Worm (Caenorhabditis elegans) whole organism, L3 larva: Measurements from ENCODE around the gene mex-5.

Experiments used
- R02D3.7 ChIP-seq: fragments of 150-350 bp; optimal IDR thresholded peaks from 2 replicates; lab custom pipeline; 2014; ENCODE audit warnings: missing biosample characterization, missing genetic modification characterization
- aly-2 ChIP-seq: fragments of 150-350 bp; optimal IDR thresholded peaks from 2 replicates; lab custom pipeline; 2014; ENCODE audit warnings: missing biosample characterization, missing genetic modification characterization
- ama-1 ChIP-seq: fragments of 150-350 bp; optimal IDR thresholded peaks from 2 replicates; lab custom pipeline; 2018
- ceh-28 ChIP-seq: fragments of 150-350 bp; optimal IDR thresholded peaks from 2 replicates; lab custom pipeline; 2014; ENCODE audit warnings: missing biosample characterization, missing genetic modification reagents, missing genetic modification characterization
- ceh-82 ChIP-seq: fragments of 150-350 bp; optimal IDR thresholded peaks from 2 replicates; lab custom pipeline; 2014; ENCODE audit warnings: missing biosample characterization, missing genetic modification characterization
- ceh-9 ChIP-seq: sonication (generic microtip); optimal IDR thresholded peaks from 2 replicates; lab custom pipeline; 2018; ENCODE audit warnings: missing biosample characterization, missing genetic modification characterization
- egl-27 ChIP-seq: sonication (generic microtip); optimal IDR thresholded peaks from 4 replicates; lab custom pipeline; 2017; ENCODE audit warnings: missing biosample characterization, missing genetic modification reagents, missing genetic modification characterization
- egl-5 ChIP-seq: fragments of 150-350 bp; optimal IDR thresholded peaks from 2 replicates; lab custom pipeline; 2017; ENCODE audit warnings: missing biosample characterization, missing genetic modification reagents, missing genetic modification characterization, inconsistent platforms
- elt-1 ChIP-seq: fragments of 150-350 bp; optimal IDR thresholded peaks from 2 replicates; lab custom pipeline; 2014; ENCODE audit warnings: missing biosample characterization, missing genetic modification characterization
- elt-2 ChIP-seq: sonication (generic microtip); optimal IDR thresholded peaks from 2 replicates; lab custom pipeline; 2016; ENCODE audit warnings: missing genetic modification reagents, mild to moderate bottlenecking, missing genetic modification characterization, missing compliant biosample characterization
- elt-3 ChIP-seq, 3 experiments: fragments of 150-350 bp in 1 of 3; sonication (generic microtip) in 2 of 3; optimal IDR thresholded peaks; 2 replicates in 2 of 3; 4 replicates in 1 of 3; lab custom pipeline; 2014 to 2017; ENCODE audit warnings: missing biosample characterization in 3 of 3, missing genetic modification characterization in 3 of 3
- eor-1 ChIP-seq, 2 experiments: fragments of 150-350 bp; optimal IDR thresholded peaks; 2 replicates each; lab custom pipeline; 2014 to 2018; ENCODE audit warnings: missing biosample characterization in 2 of 2, missing genetic modification characterization in 2 of 2
- fkh-2 ChIP-seq: fragments of 150-350 bp; optimal IDR thresholded peaks from 2 replicates; lab custom pipeline; 2014; ENCODE audit warnings: missing biosample characterization, missing genetic modification reagents, missing genetic modification characterization
- fos-1 ChIP-seq: fragments of 150-350 bp; optimal IDR thresholded peaks from 2 replicates; lab custom pipeline; 2014; ENCODE audit warnings: missing biosample characterization, missing genetic modification characterization
- hmg-11 ChIP-seq: sonication (generic microtip); optimal IDR thresholded peaks from 2 replicates; lab custom pipeline; 2016; ENCODE audit warnings: missing genetic modification characterization, missing compliant biosample characterization
- jun-1 ChIP-seq: fragments of 150-350 bp; optimal IDR thresholded peaks from 2 replicates; lab custom pipeline; 2014; ENCODE audit warnings: missing biosample characterization, missing genetic modification reagents, missing genetic modification characterization
- lin-15B ChIP-seq: fragments of 150-350 bp; optimal IDR thresholded peaks from 2 replicates; lab custom pipeline; 2014; ENCODE audit warnings: missing biosample characterization, missing genetic modification characterization
- lin-39 ChIP-seq: fragments of 150-350 bp; optimal IDR thresholded peaks from 2 replicates; lab custom pipeline; 2018; ENCODE audit warnings: missing biosample characterization, missing genetic modification reagents, missing genetic modification characterization
- lsy-12 ChIP-seq: sonication (generic microtip); optimal IDR thresholded peaks from 2 replicates; lab custom pipeline; 2016; ENCODE audit warnings: mild to moderate bottlenecking, missing genetic modification characterization, missing compliant biosample characterization
- mdl-1 ChIP-seq: fragments of 150-350 bp; optimal IDR thresholded peaks from 2 replicates; lab custom pipeline; 2014; ENCODE audit warnings: missing biosample characterization, missing genetic modification characterization
- mml-1 ChIP-seq: fragments of 150-350 bp; sonication (generic microtip); optimal IDR thresholded peaks from 3 replicates; lab custom pipeline; 2014; ENCODE audit warnings: missing biosample characterization, missing genetic modification characterization
- nfya-1 ChIP-seq: sonication (generic microtip); optimal IDR thresholded peaks from 2 replicates; lab custom pipeline; 2017; ENCODE audit warnings: missing genetic modification characterization, mild to moderate bottlenecking, missing compliant biosample characterization, antibody characterized with exemption, moderate library complexity; ENCODE audit not compliant: insufficient read depth
- nhr-11 ChIP-seq: fragments of 150-350 bp; optimal IDR thresholded peaks from 2 replicates; lab custom pipeline; 2014; ENCODE audit warnings: missing biosample characterization, missing genetic modification characterization
- nhr-23 ChIP-seq: fragments of 150-350 bp; optimal IDR thresholded peaks from 2 replicates; lab custom pipeline; 2014; ENCODE audit warnings: missing biosample characterization, missing genetic modification reagents, missing genetic modification characterization
- nhr-237 ChIP-seq: fragments of 150-350 bp; optimal IDR thresholded peaks from 2 replicates; lab custom pipeline; 2014; ENCODE audit warnings: missing biosample characterization, missing genetic modification characterization
- nhr-28 ChIP-seq: fragments of 150-350 bp; optimal IDR thresholded peaks from 2 replicates; lab custom pipeline; 2014; ENCODE audit warnings: missing biosample characterization, missing genetic modification characterization
- nhr-76 ChIP-seq: fragments of 150-350 bp; sonication (generic microtip); optimal IDR thresholded peaks from 5 replicates; lab custom pipeline; 2014; ENCODE audit warnings: missing biosample characterization, missing genetic modification characterization
- nhr-77 ChIP-seq: fragments of 150-350 bp; optimal IDR thresholded peaks from 2 replicates; lab custom pipeline; 2014; ENCODE audit warnings: missing biosample characterization, missing genetic modification characterization
- pha-4 ChIP-seq: fragments of 150-350 bp; optimal IDR thresholded peaks from 2 replicates; lab custom pipeline; 2014; ENCODE audit warnings: missing biosample characterization, missing genetic modification reagents, missing genetic modification characterization
- pqm-1 ChIP-seq: fragments of 150-350 bp; optimal IDR thresholded peaks from 2 replicates; lab custom pipeline; 2017; ENCODE audit warnings: missing biosample characterization, missing genetic modification characterization, inconsistent platforms
- sea-2 ChIP-seq: fragments of 150-350 bp; sonication (generic microtip); optimal IDR thresholded peaks from 4 replicates; lab custom pipeline; 2014; ENCODE audit warnings: missing biosample characterization, missing genetic modification reagents, missing genetic modification characterization
- skn-1 ChIP-seq: fragments of 150-350 bp; optimal IDR thresholded peaks from 2 replicates; lab custom pipeline; 2014; ENCODE audit warnings: missing biosample characterization, missing genetic modification characterization
- snpc-4 ChIP-seq: fragments of 150-350 bp; optimal IDR thresholded peaks from 2 replicates; lab custom pipeline; 2014; ENCODE audit warnings: missing biosample characterization, missing genetic modification characterization
- tbx-2 ChIP-seq: sonication (generic microtip); optimal IDR thresholded peaks from 2 replicates; lab custom pipeline; 2016; ENCODE audit warnings: mild to moderate bottlenecking, missing genetic modification characterization, missing compliant biosample characterization
- unc-39 ChIP-seq: sonication (generic microtip); optimal IDR thresholded peaks from 4 replicates; lab custom pipeline; 2017; ENCODE audit warnings: missing biosample characterization, missing genetic modification characterization
- unc-62 ChIP-seq: fragments of 150-350 bp; sonication (generic microtip); optimal IDR thresholded peaks from 4 replicates; lab custom pipeline; 2014; ENCODE audit warnings: missing biosample characterization, missing genetic modification reagents, missing genetic modification characterization
- zag-1 ChIP-seq: fragments of 150-350 bp; optimal IDR thresholded peaks from 2 replicates; lab custom pipeline; 2014; ENCODE audit warnings: missing biosample characterization, missing genetic modification characterization
- ztf-11 ChIP-seq: fragments of 150-350 bp; optimal IDR thresholded peaks from 2 replicates; lab custom pipeline; 2014; ENCODE audit warnings: missing biosample characterization, missing genetic modification characterization
- ztf-4 ChIP-seq: fragments of 150-350 bp; optimal IDR thresholded peaks from 2 replicates; lab custom pipeline; 2014; ENCODE audit warnings: missing biosample characterization, missing genetic modification characterization

The mex-5 gene

DNA sequence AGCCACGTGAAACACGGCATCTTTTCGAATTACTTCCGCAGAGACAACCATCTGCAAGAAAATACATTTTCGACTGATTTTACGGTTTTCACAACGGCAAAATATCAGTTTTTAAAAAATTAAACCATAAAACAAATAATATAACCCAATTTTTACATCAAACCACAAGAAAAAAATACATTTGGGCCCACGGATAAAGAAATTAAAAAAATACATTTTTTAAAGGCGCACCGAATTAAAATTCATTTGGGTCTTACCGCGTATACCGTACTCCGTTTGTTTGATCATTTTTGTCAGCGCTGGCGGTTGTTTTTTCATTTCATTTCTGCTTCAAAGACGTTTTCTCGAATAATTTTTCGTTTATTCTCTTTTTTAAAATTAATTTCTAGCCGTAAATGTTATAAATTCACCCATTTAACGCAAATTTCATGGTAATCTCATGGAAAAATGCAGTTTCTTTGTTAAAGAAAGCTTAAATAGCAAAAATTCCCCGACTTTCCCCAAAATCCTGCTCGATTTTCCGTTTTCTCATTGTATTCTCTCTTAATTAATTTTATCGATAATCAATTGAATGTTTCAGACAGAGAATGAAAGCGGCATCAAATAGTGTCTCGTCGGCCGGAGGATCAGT is at the start of gene mex-5, which contains the start of gene rec-8:
mex-5 (plus strand) TSS at position 581 of the 631 bp plus-strand sequence.
rec-8 (minus strand) TSS at position 51 of the 631 bp plus-strand sequence.
- TF ChIP-seq lin-15B (tag; lab: Kevin White, UChicago) (no peak), fos-1 (tag; lab: Kevin White, UChicago) (no peak), elt-1 (tag; lab: Kevin White, UChicago) (peak; percentile 80), fkh-2 (no peak), R02D3.7 (tag; lab: Kevin White, UChicago) (no peak), egl-5 (tag; lab: Kevin White, UChicago) (no peak), ceh-9 (tag; lab: Kevin White, UChicago) (no peak)

ce11 chrIV:13304786-13305185 is 48.7 kb upstream of the mex-5 start:
- peak; percentile 76 for TF ChIP-seq nfya-1 (tag; lab: Kevin White, UChicago)
- TF ChIP-seq egl-27 (tag; lab: Kevin White, UChicago): no peak

DNA sequence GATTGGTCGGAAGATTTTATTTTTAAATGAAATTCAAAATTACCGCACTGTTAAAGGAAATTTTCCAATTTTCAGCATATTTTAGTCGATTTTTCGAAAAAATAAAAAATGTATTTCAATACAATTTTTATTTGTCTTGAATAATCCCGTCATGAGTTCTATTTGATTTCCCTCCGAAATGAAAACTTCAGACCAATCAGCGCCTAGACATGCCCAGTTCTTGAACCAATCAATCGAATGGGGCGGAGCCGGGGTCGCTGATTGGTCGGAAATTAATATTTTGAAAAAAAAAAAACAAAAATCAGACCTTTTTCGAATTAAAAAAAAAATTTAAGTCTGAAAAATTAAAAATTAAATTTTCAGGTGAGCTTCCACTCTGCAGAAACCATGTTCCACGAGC is 43.9 kb upstream of the mex-5 start:
- TF ChIP-seq snpc-4 (no peak), nfya-1 (tag; lab: Kevin White, UChicago) (peak; percentile 70)

DNA sequence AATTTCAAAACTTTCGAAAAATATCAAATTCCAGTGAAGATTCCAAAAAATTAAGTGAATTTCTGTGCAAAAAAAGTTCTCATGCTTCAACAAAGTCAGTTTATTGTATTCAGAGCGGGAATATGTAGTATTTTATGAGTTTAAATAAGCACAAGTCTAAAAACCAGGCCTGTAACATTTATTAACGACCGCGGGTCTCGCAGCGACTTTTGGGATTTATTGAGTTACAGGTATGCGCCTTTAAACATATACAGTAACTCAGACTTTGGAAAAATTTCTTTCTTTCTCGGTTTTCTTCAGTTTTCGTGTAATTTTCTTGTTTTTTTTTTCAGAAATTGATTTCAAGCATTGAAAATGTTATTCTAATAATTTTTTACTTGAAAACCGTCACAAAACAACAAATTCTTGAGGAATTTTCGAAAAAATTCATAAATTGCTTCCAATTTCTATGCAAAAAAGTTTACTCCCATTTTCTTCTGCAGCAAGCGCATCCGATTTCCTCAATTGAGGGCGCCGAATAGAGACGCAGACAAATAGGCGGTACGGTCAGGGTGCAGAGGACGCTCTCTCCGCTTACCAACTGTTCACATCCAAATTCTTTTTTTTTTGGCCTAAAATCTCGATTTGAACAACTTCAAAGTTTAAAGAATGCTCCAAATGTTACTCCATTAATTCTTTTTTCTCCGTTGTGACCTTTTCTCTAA is 42.0 kb upstream of the mex-5 start:
- TF ChIP-seq nfya-1 (tag; lab: Kevin White, UChicago): peak; percentile 54
- no peak for TF ChIP-seq aly-2 (tag; lab: Kevin White, UChicago)
- TF ChIP-seq ceh-9 (tag; lab: Kevin White, UChicago): no peak
- peak; percentile 2 for TF ChIP-seq nhr-23 (tag; lab: Kevin White, UChicago)
- no peak for TF ChIP-seq ama-1

DNA sequence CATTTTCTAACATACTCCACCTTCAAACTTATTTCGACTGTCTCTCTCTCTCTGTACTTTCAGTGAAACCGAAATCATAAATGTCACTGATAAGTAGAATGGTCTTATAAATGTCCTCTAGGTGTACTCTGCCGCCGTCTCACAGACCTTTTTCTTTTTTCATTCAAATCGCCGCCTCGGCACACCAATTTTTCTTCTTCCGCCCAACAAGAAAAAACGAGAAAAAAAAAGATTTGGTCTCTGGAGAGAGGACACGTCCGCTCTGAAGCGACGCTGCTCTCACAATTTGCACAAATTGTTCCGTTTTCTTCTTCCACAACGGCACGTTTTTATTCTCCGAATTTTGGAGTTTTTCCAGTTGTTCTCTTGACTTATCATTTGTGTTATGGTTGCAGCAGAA is 40.4 kb upstream of the mex-5 start:
- TF ChIP-seq ztf-11 (tag; lab: Kevin White, UChicago): no peak
- TF ChIP-seq nfya-1 (tag; lab: Kevin White, UChicago): peak; percentile 36
- TF ChIP-seq nhr-11 (tag; lab: Kevin White, UChicago): no peak
- peak; percentile 44 for TF ChIP-seq lin-39 (tag; lab: Kevin White, UChicago)
- no peak for TF ChIP-seq nhr-237 (tag; lab: Kevin White, UChicago)
- TF ChIP-seq hmg-11: peak; percentile 52
- peak; percentile 73 for TF ChIP-seq elt-2 (tag; lab: Kevin White, UChicago)
- TF ChIP-seq, all 47 proteins: peak for 4

DNA sequence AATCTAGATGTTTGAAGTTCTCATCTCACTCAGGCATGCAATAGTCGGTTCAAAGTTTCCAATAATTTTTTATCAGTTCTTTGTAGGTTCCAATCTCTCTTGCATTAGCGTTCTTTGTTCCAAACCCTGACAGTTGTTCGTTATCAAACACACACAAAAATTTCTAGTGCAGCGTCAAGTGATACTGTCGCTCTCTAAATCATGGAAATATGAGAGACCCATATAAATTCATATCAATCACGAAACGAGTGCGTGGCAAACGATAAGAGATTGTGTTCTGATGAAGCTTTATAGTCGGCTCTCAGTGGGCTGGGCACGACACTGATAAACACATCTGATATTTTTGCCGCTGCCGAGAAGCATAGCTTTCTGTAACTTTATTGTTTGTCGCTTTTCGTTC is 39.3 kb upstream of the mex-5 start:
- TF ChIP-seq ztf-11 (tag; lab: Kevin White, UChicago): no peak
- no peak for TF ChIP-seq egl-5 (tag; lab: Kevin White, UChicago)
- TF ChIP-seq hmg-11: peak; percentile 15
- TF ChIP-seq egl-27 (tag; lab: Kevin White, UChicago): no peak
- no peak for TF ChIP-seq ceh-82 (tag; lab: Kevin White, UChicago)
- no peak for TF ChIP-seq nfya-1 (tag; lab: Kevin White, UChicago)
- no peak for TF ChIP-seq zag-1 (tag; lab: Kevin White, UChicago)
- no peak for TF ChIP-seq skn-1 (tag; lab: Kevin White, UChicago)
- no peak for TF ChIP-seq lin-39 (tag; lab: Kevin White, UChicago)
- TF ChIP-seq pqm-1: peak; percentile 96
- TF ChIP-seq elt-3 (tag; optimal IDR thresholded peaks at IDR 0.05; lab: Kevin White, UChicago): peak in 1 of 3 experiments; percentile 46
- TF ChIP-seq fos-1 (tag; lab: Kevin White, UChicago): no peak
- TF ChIP-seq unc-62 (GFP tag; lab: Kevin White, UChicago): no peak
- TF ChIP-seq tbx-2: no peak
- no peak for TF ChIP-seq nhr-23 (tag; lab: Kevin White, UChicago)
- TF ChIP-seq nhr-237 (tag; lab: Kevin White, UChicago): no peak
- TF ChIP-seq fkh-2: no peak
- peak; percentile 3 for TF ChIP-seq mdl-1 (tag; lab: Kevin White, UChicago)
- TF ChIP-seq nhr-28 (tag; lab: Kevin White, UChicago): no peak
- no peak for TF ChIP-seq nhr-77 (tag; lab: Kevin White, UChicago)
- TF ChIP-seq lsy-12 (tag; lab: Kevin White, UChicago): no peak
- TF ChIP-seq jun-1 (tag; lab: Kevin White, UChicago): peak; percentile 82
- TF ChIP-seq ceh-9 (tag; lab: Kevin White, UChicago): no peak
- no peak for TF ChIP-seq mml-1 (tag; lab: Kevin White, UChicago)
- TF ChIP-seq nhr-76 (tag; lab: Kevin White, UChicago): no peak
- no peak for TF ChIP-seq eor-1 (tag; optimal IDR thresholded peaks at IDR 0.05; lab: Kevin White, UChicago)
- TF ChIP-seq nhr-11 (tag; lab: Kevin White, UChicago): no peak
- peak; percentile 99 for TF ChIP-seq elt-2 (tag; lab: Kevin White, UChicago)
- TF ChIP-seq unc-39 (tag; lab: Kevin White, UChicago): no peak
- no peak for TF ChIP-seq ztf-4
- TF ChIP-seq pha-4: no peak
- TF ChIP-seq sea-2 (GFP tag; lab: Kevin White, UChicago): no peak
- no peak for TF ChIP-seq ceh-28 (tag; lab: Kevin White, UChicago)
